Fruit fly (Drosophila melanogaster): ENCODE measurements around the gene CG14969.
A peak's percentile ranks its signal among the peaks of the same experiment; 100 is the strongest.

Gene CG14969

dm6 chr3L:3350572-3351343 lies 16.0 kb upstream of the CG14969 start (continued):
- TF ChIP-seq CG2116 (GFP tag; optimal IDR thresholded peaks at IDR 0.05) (no peak), CG30431 (GFP tag; optimal IDR thresholded peaks at IDR 0.05) (no peak), emc (GFP tag; optimal IDR thresholded peaks at IDR 0.05) (no peak), CG12299 (tag; optimal IDR thresholded peaks at IDR 0.05) (no peak), CG8388 (GFP tag; optimal IDR thresholded peaks at IDR 0.05) (no peak), jing (GFP tag; optimal IDR thresholded peaks at IDR 0.05) (no peak), MESR4 (GFP tag; optimal IDR thresholded peaks at IDR 0.05) (no peak), Awh (GFP tag; IDR thresholded peaks at IDR 0.05) (no peak), maf-S (GFP tag; optimal IDR thresholded peaks at IDR 0.05) (no peak), CG2712 (tag; optimal IDR thresholded peaks at IDR 0.05) (no peak), CHES-1-like (GFP tag; optimal IDR thresholded peaks at IDR 0.05) (no peak), CG1024 (GFP tag; IDR thresholded peaks at IDR 0.05) (no peak), mirr (GFP tag; optimal IDR thresholded peaks at IDR 0.05) (no peak), en (GFP tag; optimal IDR thresholded peaks at IDR 0.05) (no peak), hkb (optimal IDR thresholded peaks at IDR 0.05) (no peak), hkb (GFP tag; IDR thresholded peaks at IDR 0.05) (no peak), CoRest (tag; optimal IDR thresholded peaks at IDR 0.05) (peak; percentile 12), CG42726 (GFP tag; IDR thresholded peaks at IDR 0.05; ENCODE audit: partially characterized antibody) (no peak), BtbVII (GFP tag; optimal IDR thresholded peaks at IDR 0.05) (no peak), grn (GFP tag; optimal IDR thresholded peaks at IDR 0.05) (peak; percentile 72), salm (tag; optimal IDR thresholded peaks at IDR 0.05) (no peak), ci (GFP tag; IDR thresholded peaks at IDR 0.05) (no peak), Dbx (GFP tag; IDR thresholded peaks at IDR 0.05) (0 out of 3 replicates have a peak, but pooled peaks have one; percentile 28), tll (GFP tag; optimal IDR thresholded peaks at IDR 0.05) (no peak), br (optimal IDR thresholded peaks at IDR 0.05) (no peak), CG7786 (GFP tag; optimal IDR thresholded peaks at IDR 0.05) (peak; percentile 6), trh (GFP tag; optimal IDR thresholded peaks at IDR 0.05) (no peak), Fer2 (tag; optimal IDR thresholded peaks at IDR 0.05) (no peak), D19A (tag; optimal IDR thresholded peaks at IDR 0.05) (peak; percentile 71), CG12942 (GFP tag; optimal IDR thresholded peaks at IDR 0.05) (no peak), ab (GFP tag; optimal IDR thresholded peaks at IDR 0.05) (no peak), danr (GFP tag; IDR thresholded peaks at IDR 0.05) (no peak), TFAM (GFP tag; optimal IDR thresholded peaks at IDR 0.05) (no peak), zfh2 (GFP tag; optimal IDR thresholded peaks at IDR 0.05) (no peak), Ptx1 (GFP tag; IDR thresholded peaks at IDR 0.05) (no peak), CG7987 (GFP tag; optimal IDR thresholded peaks at IDR 0.05) (no peak), gro (GFP tag; optimal IDR thresholded peaks at IDR 0.05) (no peak), CG3163 (GFP tag; optimal IDR thresholded peaks at IDR 0.05) (no peak), CG18599 (GFP tag; optimal IDR thresholded peaks at IDR 0.05) (peak; percentile 43), CG18476 (GFP tag; optimal IDR thresholded peaks at IDR 0.05) (no peak), CG7839 (tag; optimal IDR thresholded peaks at IDR 0.05) (no peak), psq (GFP tag; optimal IDR thresholded peaks at IDR 0.05) (no peak), fu2 (GFP tag; optimal IDR thresholded peaks at IDR 0.05) (no peak), dmrt99B (tag; optimal IDR thresholded peaks at IDR 0.05) (no peak), CG16863 (GFP tag; optimal IDR thresholded peaks at IDR 0.05) (no peak), Lim3 (GFP tag; IDR thresholded peaks at IDR 0.05) (no peak), zen2 (GFP tag; IDR thresholded peaks at IDR 0.05; ENCODE audit: partially characterized antibody) (no peak), Dip2 (GFP tag; IDR thresholded peaks at IDR 0.05) (no peak), HHEX (GFP tag; optimal IDR thresholded peaks at IDR 0.05) (peak; percentile 31), ftz-f1 (GFP tag; optimal IDR thresholded peaks at IDR 0.05) (no peak), CG13624 (GFP tag; optimal IDR thresholded peaks at IDR 0.05) (no peak)
